Worm (Caenorhabditis elegans) whole organism, L3 larva: ENCODE measurements around the gene K06H7.7.

Source experiments
- R02D3.7 ChIP-seq: fragments of 150-350 bp; optimal IDR thresholded peaks from 2 replicates; lab custom pipeline; 2014; ENCODE audit warnings: missing biosample characterization, missing genetic modification characterization
- ZK546.5 ChIP-seq: sonication (generic microtip); optimal IDR thresholded peaks from 2 replicates; lab custom pipeline; 2017; ENCODE audit warnings: missing biosample characterization, missing genetic modification characterization
- aly-2 ChIP-seq: fragments of 150-350 bp; optimal IDR thresholded peaks from 2 replicates; lab custom pipeline; 2014; ENCODE audit warnings: missing biosample characterization, missing genetic modification characterization
- ama-1 ChIP-seq: fragments of 150-350 bp; optimal IDR thresholded peaks from 2 replicates; lab custom pipeline; 2018
- egl-27 ChIP-seq: sonication (generic microtip); optimal IDR thresholded peaks from 4 replicates; lab custom pipeline; 2017; ENCODE audit warnings: missing biosample characterization, missing genetic modification reagents, missing genetic modification characterization
- fkh-10 ChIP-seq: sonication (generic microtip); optimal IDR thresholded peaks from 2 replicates; lab custom pipeline; 2017; ENCODE audit warnings: missing biosample characterization, missing genetic modification reagents, missing genetic modification characterization
- fos-1 ChIP-seq: fragments of 150-350 bp; optimal IDR thresholded peaks from 2 replicates; lab custom pipeline; 2014; ENCODE audit warnings: missing biosample characterization, missing genetic modification characterization
- nhr-11 ChIP-seq: fragments of 150-350 bp; optimal IDR thresholded peaks from 2 replicates; lab custom pipeline; 2014; ENCODE audit warnings: missing biosample characterization, missing genetic modification characterization
- nhr-237 ChIP-seq: fragments of 150-350 bp; optimal IDR thresholded peaks from 2 replicates; lab custom pipeline; 2014; ENCODE audit warnings: missing biosample characterization, missing genetic modification characterization
- nhr-28 ChIP-seq: fragments of 150-350 bp; optimal IDR thresholded peaks from 2 replicates; lab custom pipeline; 2014; ENCODE audit warnings: missing biosample characterization, missing genetic modification characterization
- pqm-1 ChIP-seq: fragments of 150-350 bp; optimal IDR thresholded peaks from 2 replicates; lab custom pipeline; 2017; ENCODE audit warnings: missing biosample characterization, missing genetic modification characterization, inconsistent platforms
- ztf-11 ChIP-seq: fragments of 150-350 bp; optimal IDR thresholded peaks from 2 replicates; lab custom pipeline; 2014; ENCODE audit warnings: missing biosample characterization, missing genetic modification characterization
- ztf-4 ChIP-seq: fragments of 150-350 bp; optimal IDR thresholded peaks from 2 replicates; lab custom pipeline; 2014; ENCODE audit warnings: missing biosample characterization, missing genetic modification characterization

ce11 chrIII:8044187-8044586 is 41.1 kb downstream of the K06H7.7 start, which contains the start of gene K12H4.5:
- TF ChIP-seq egl-27 (tag; lab: Kevin White, UChicago): no peak
- TF ChIP-seq aly-2 (tag; lab: Kevin White, UChicago): no peak
- TF ChIP-seq R02D3.7 (tag; lab: Kevin White, UChicago): no peak
- no peak for TF ChIP-seq fos-1
- no peak for TF ChIP-seq fkh-10 (GFP tag; lab: Kevin White, UChicago)
- TF ChIP-seq ztf-4 (tag; lab: Kevin White, UChicago): no peak
- no peak for TF ChIP-seq ZK546.5 (tag; lab: Kevin White, UChicago)
- TF ChIP-seq nhr-237 (tag; lab: Kevin White, UChicago): no peak
- no peak for TF ChIP-seq nhr-11 (tag; lab: Kevin White, UChicago)
- no peak for TF ChIP-seq nhr-28 (tag; lab: Kevin White, UChicago)
- no peak for TF ChIP-seq pqm-1 (tag; lab: Kevin White, UChicago)
- no peak for TF ChIP-seq ztf-11 (tag; lab: Kevin White, UChicago)
- TF ChIP-seq ama-1 (lab: Kevin White, UChicago): no peak
